Worm (Caenorhabditis elegans): Measurements from ENCODE around the gene asp-9.

asp-9 gene

ce11 chrIV:6206294-6206776, 20.6 kb downstream of the asp-9 start, which contains the start of gene C49A9.10 (continued):
- TF ChIP-seq aptf-2 (GFP tag; conservative IDR thresholded peaks at IDR 0.05) (peak; percentile 46; the same call in 1 of the 2 replicates), cebp-2 (GFP tag; IDR thresholded peaks at IDR 0.05) (0 out of 2 replicates have a peak, but pooled peaks have one; percentile 74), ztf-25 (GFP tag; IDR thresholded peaks at IDR 0.05) (0 out of 2 replicates have a peak, but pooled peaks have one; percentile 34), Y95B8A.8 (GFP tag; IDR thresholded peaks at IDR 0.05) (no peak), madf-8 (GFP tag; conservative IDR thresholded peaks at IDR 0.05) (peak; percentile 31; the same call in 1 of the 2 replicates), ccch-3 (GFP tag; optimal IDR thresholded peaks at IDR 0.05) (no peak), ceh-27 (GFP tag; optimal IDR thresholded peaks at IDR 0.05) (peak; percentile 89), hlh-26 (GFP tag; conservative IDR thresholded peaks at IDR 0.05) (no peak), ztf-6 (GFP tag; IDR thresholded peaks at IDR 0.05) (no peak), him-1 (tag; optimal IDR thresholded peaks at IDR 0.05) (peak; percentile 77), attf-5 (GFP tag; optimal IDR thresholded peaks at IDR 0.05) (peak; percentile 49), nhr-120 (GFP tag; IDR thresholded peaks at IDR 0.05) (no peak), ceh-91 (GFP tag; IDR thresholded peaks at IDR 0.05) (0 out of 2 replicates have a peak, but pooled peaks have one; percentile 37), madf-10 (tag; optimal IDR thresholded peaks at IDR 0.05) (peak; percentile 54), hlh-12 (tag; optimal IDR thresholded peaks at IDR 0.05) (no peak), K12H6.12 (tag; optimal IDR thresholded peaks at IDR 0.05) (peak; percentile 69), F49E8.2 (tag; optimal IDR thresholded peaks at IDR 0.05; ENCODE audit: insufficient read depth) (peak; percentile 48), let-607 (tag; optimal IDR thresholded peaks at IDR 0.05) (peak in 1 of 2 experiments; percentile 70), hmg-20 (GFP tag; IDR thresholded peaks at IDR 0.05) (peak; percentile 65), ceh-100 (GFP tag; IDR thresholded peaks at IDR 0.05) (0 out of 2 replicates have a peak, but pooled peaks have one; percentile 39), T26A5.8 (tag; optimal IDR thresholded peaks at IDR 0.05) (no peak), ZK185.1 (tag; optimal IDR thresholded peaks at IDR 0.05; ENCODE audit: poor library complexity, severe bottlenecking) (peak; percentile 97), pha-4 (tag; optimal IDR thresholded peaks at IDR 0.05) (peak; percentile 57), K11D2.4 (GFP tag; IDR thresholded peaks at IDR 0.05) (no peak; the same call in 1 of the 2 replicates), atf-7 (tag; optimal IDR thresholded peaks at IDR 0.05) (peak; percentile 53), lsl-1 (GFP tag; optimal IDR thresholded peaks at IDR 0.05) (peak; percentile 47), F57C9.4 (tag; optimal IDR thresholded peaks at IDR 0.05) (peak; percentile 48), athp-1 (tag; optimal IDR thresholded peaks at IDR 0.05) (peak; percentile 70), akir-1 (GFP tag; optimal IDR thresholded peaks at IDR 0.05) (peak; percentile 60), F23B12.7 (tag; optimal IDR thresholded peaks at IDR 0.05; ENCODE audit: insufficient read depth) (peak; percentile 52), F39B2.1 (GFP tag; IDR thresholded peaks at IDR 0.05) (no peak)

DNA sequence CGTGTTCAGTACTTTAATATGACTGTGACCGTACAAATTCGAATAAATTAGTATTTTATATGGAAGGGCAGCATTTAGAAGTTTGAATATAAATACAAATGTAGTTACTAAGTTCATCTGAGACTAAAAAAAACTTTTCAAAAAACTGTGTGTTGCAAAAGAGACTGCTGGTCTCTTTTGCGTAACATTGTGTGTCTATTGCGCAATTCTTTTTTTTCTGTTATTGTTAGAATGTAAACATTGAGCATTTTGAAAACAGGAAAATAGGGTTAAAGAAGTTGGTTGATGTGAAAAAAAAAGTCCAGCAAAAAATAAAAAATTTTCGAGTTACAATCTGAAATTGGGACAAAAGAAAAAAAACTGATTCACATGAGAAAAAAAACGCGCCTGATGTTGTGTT, 23.6 kb downstream of the asp-9 start:
- TF ChIP-seq cebp-1 (GFP tag; IDR thresholded peaks at IDR 0.05) (no peak), cebp-1 (tag; optimal IDR thresholded peaks at IDR 0.05) (peak; percentile 1), sptf-2 (GFP tag; optimal IDR thresholded peaks at IDR 0.05) (no peak)

ce11 chrIV:6209958-6210357, 24.3 kb downstream of the asp-9 start:
- 0 out of 2 replicates have a peak, but pooled peaks have one; percentile 16 for TF ChIP-seq Y53G8AR.9 (GFP tag; conservative IDR thresholded peaks at IDR 0.05)
- peak; percentile 96; the same call in 1 of the 2 replicates for TF ChIP-seq Y53F4B.3 (GFP tag; IDR thresholded peaks at IDR 0.05)
- TF ChIP-seq egrh-3 (GFP tag; IDR thresholded peaks at IDR 0.05) = peak; percentile 33; the same call in 1 of the 2 replicates
- TF ChIP-seq madf-3 (GFP tag; IDR thresholded peaks at IDR 0.05) = peak; percentile 70; the same call in 1 of the 2 replicates
